Fruit fly (Drosophila melanogaster) whole organism, wandering third instar larva: ENCODE data around the gene cav.
A peak's percentile ranks its signal among the peaks of the same experiment; 100 is the strongest.

ENCODE experiments used
- Abd-B ChIP-seq: fragments of >200 bp; optimal IDR thresholded peaks from 2 replicates; lab custom pipeline; 2017; ENCODE audit warnings: missing biosample characterization, missing genetic modification characterization
- CG32264 ChIP-seq: fragments of 200-800 bp; sonication (Bioruptor generic); optimal IDR thresholded peaks from 2 replicates; lab custom pipeline; 2016; ENCODE audit warnings: missing biosample characterization, missing genetic modification characterization
- CG9705 ChIP-seq: fragments of 200-800 bp; sonication (Bioruptor generic); optimal IDR thresholded peaks from 2 replicates; lab custom pipeline; 2018; ENCODE audit warnings: missing biosample characterization, mild to moderate bottlenecking, missing genetic modification characterization
- CrebA ChIP-seq: fragments of 200-800 bp; sonication (Bioruptor generic); optimal IDR thresholded peaks from 2 replicates; lab custom pipeline; 2016; ENCODE audit warnings: missing biosample characterization, mild to moderate bottlenecking, missing genetic modification characterization, borderline replicate concordance
- Dfd ChIP-seq: fragments of >200 bp; optimal IDR thresholded peaks from 2 replicates; lab custom pipeline; 2017; ENCODE audit warnings: missing biosample characterization, missing genetic modification characterization
- Dif ChIP-seq: fragments of 200-275, 200-300 bp; sonication (Bioruptor generic); optimal IDR thresholded peaks from 2 replicates; lab custom pipeline; 2018; ENCODE audit warnings: missing biosample characterization, missing genetic modification characterization; ENCODE audit not compliant: partially characterized antibody
- GATAd ChIP-seq: sonication (Bioruptor generic); optimal IDR thresholded peaks from 2 replicates; lab custom pipeline; 2016; ENCODE audit warnings: missing biosample characterization, missing genetic modification characterization
- HLH106 ChIP-seq: fragments of 200-800 bp; optimal IDR thresholded peaks from 3 replicates; lab custom pipeline; 2019; ENCODE audit warnings: missing biosample characterization, mild to moderate bottlenecking, missing genetic modification characterization, moderate library complexity
- Hnf4 ChIP-seq: fragments of 200-800 bp; sonication (Bioruptor generic); optimal IDR thresholded peaks from 2 replicates; lab custom pipeline; 2016; ENCODE audit warnings: missing biosample characterization, mild to moderate bottlenecking, missing genetic modification characterization
- Hr78 ChIP-seq: fragments of >200 bp; optimal IDR thresholded peaks from 2 replicates; lab custom pipeline; 2017; ENCODE audit warnings: missing biosample characterization, missing genetic modification characterization
- Hr83 ChIP-seq: fragments of 200-300 bp; sonication (Bioruptor generic); optimal IDR thresholded peaks from 2 replicates; lab custom pipeline; 2016; ENCODE audit warnings: missing biosample characterization, mild to moderate bottlenecking, missing genetic modification characterization, moderate library complexity; ENCODE audit not compliant: poor library complexity, severe bottlenecking
- Mio ChIP-seq: sonication (Bioruptor generic); optimal IDR thresholded peaks from 2 replicates; lab custom pipeline; 2016; ENCODE audit warnings: missing biosample characterization, missing genetic modification characterization
- N ChIP-seq: fragments of >200 bp; optimal IDR thresholded peaks from 2 replicates; lab custom pipeline; 2018; ENCODE audit warnings: missing biosample characterization, missing external identifiers, missing genetic modification characterization
- OdsH ChIP-seq: fragments of 200-800 bp; sonication (Bioruptor generic); optimal IDR thresholded peaks from 2 replicates; lab custom pipeline; 2016; ENCODE audit warnings: missing biosample characterization, mild to moderate bottlenecking, missing genetic modification characterization
- Rel ChIP-seq, 2 experiments: fragments of 200-800 bp; sonication (Bioruptor generic) in 1 of 2; optimal IDR thresholded peaks; 2 replicates in 1 of 2; 3 replicates in 1 of 2; lab custom pipeline; 2016 to 2019; ENCODE audit warnings: mild to moderate bottlenecking in 2 of 2, missing biosample characterization in 2 of 2, missing genetic modification characterization in 2 of 2, moderate library complexity in 1 of 2
- Sp1 ChIP-seq: fragments of 200-800 bp; sonication (Bioruptor generic); optimal IDR thresholded peaks from 3 replicates; lab custom pipeline; 2019; ENCODE audit warnings: missing biosample characterization, mild to moderate bottlenecking, missing genetic modification characterization, moderate library complexity
- Vsx2 ChIP-seq: fragments of 200-300, 225-300 bp; sonication (Bioruptor generic); optimal IDR thresholded peaks from 2 replicates; lab custom pipeline; 2018; ENCODE audit warnings: missing biosample characterization, missing genetic modification characterization; ENCODE audit not compliant: partially characterized antibody
- dsf ChIP-seq: sonication (Bioruptor generic); optimal IDR thresholded peaks from 2 replicates; lab custom pipeline; 2016; ENCODE audit warnings: missing biosample characterization, missing genetic modification characterization, borderline replicate concordance
- fru ChIP-seq: fragments of 200-800 bp; sonication (Bioruptor generic); optimal IDR thresholded peaks from 3 replicates; lab custom pipeline; 2016; ENCODE audit warnings: missing biosample characterization, mild to moderate bottlenecking, missing genetic modification characterization
- h ChIP-seq: fragments of 200-800 bp; sonication (Bioruptor generic); optimal IDR thresholded peaks from 3 replicates; lab custom pipeline; 2016; ENCODE audit warnings: missing biosample characterization, mild to moderate bottlenecking, missing genetic modification characterization
- jim ChIP-seq: fragments of 175-275, 200-325 bp; sonication (Bioruptor generic); optimal IDR thresholded peaks from 2 replicates; lab custom pipeline; 2016; ENCODE audit warnings: missing biosample characterization, mild to moderate bottlenecking, missing genetic modification characterization
- lola ChIP-seq: fragments of >200 bp; optimal IDR thresholded peaks from 2 replicates; lab custom pipeline; 2017; ENCODE audit warnings: missing biosample characterization, missing genetic modification characterization
- pan ChIP-seq: fragments of >200 bp; optimal IDR thresholded peaks from 2 replicates; lab custom pipeline; 2017
- psq ChIP-seq: fragments of 200-800 bp; sonication (Bioruptor generic); optimal IDR thresholded peaks from 3 replicates; lab custom pipeline; 2017; ENCODE audit warnings: missing biosample characterization, mild to moderate bottlenecking, missing genetic modification characterization, moderate library complexity
- sage ChIP-seq: fragments of 200-800 bp; sonication (Bioruptor generic); optimal IDR thresholded peaks from 2 replicates; lab custom pipeline; 2016; ENCODE audit warnings: missing biosample characterization, mild to moderate bottlenecking, missing genetic modification characterization
- sv ChIP-seq: fragments of 200-800 bp; sonication (Bioruptor generic); optimal IDR thresholded peaks from 3 replicates; lab custom pipeline; 2016; ENCODE audit warnings: missing biosample characterization, missing genetic modification characterization
- tai ChIP-seq: sonication (Bioruptor generic); optimal IDR thresholded peaks from 2 replicates; lab custom pipeline; 2016; ENCODE audit warnings: missing biosample characterization, missing genetic modification characterization
- usp ChIP-seq: fragments of >200 bp; optimal IDR thresholded peaks from 2 replicates; lab custom pipeline; 2017; ENCODE audit warnings: missing biosample characterization, missing genetic modification characterization

cav gene

DNA sequence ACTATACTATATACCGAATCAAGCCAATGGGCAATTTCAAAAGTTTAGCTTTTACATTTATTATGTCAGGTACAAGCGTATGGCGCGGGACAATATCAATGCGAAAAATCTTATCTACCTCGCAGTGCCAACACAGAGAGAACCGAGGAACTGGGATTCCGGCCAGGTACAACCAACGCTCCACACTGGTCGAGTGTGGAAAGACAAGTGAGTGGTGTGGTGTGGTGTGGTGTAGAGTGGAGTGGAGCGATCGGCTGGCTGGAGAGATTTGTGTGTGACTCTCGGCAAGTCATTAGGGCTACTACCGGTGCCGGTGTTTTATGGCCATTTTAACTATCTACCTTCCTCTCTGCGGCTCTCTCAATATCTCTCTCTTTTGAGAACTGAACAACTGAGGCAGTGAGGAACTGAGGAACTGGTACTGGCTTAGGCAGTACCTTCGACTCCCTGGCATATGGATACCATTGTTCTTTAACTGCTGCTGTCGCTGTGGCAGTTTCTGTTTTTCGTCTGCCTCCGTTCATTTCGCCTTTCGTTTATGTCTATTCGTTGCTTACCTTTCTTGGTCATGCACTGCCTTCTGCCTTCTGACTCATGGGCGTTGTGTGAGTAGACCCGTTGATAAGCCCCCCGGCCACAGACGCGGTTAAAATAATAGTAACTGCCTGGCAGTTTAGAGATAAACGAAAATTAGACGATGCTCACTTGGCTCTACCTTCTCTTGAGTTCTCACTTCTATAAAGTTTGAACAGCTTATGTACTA, 38.6 kb downstream of the cav start (continued):
- TF ChIP-seq usp (no peak), HLH106 (peak; percentile 88), h (GFP tag; lab: Kevin White, UChicago) (peak; percentile 97), Mio (peak; percentile 81), sv (GFP tag; lab: Kevin White, UChicago) (peak; percentile 82), tai (GFP tag; lab: Kevin White, UChicago) (no peak), Vsx2 (GFP tag; lab: Kevin White, UChicago) (peak; percentile 52), Rel (GFP tag; optimal IDR thresholded peaks at IDR 0.05; lab: Kevin White, UChicago) (peak; percentile 83), Rel (tag; optimal IDR thresholded peaks at IDR 0.05; lab: Kevin White, UChicago) (peak; percentile 58), Sp1 (GFP tag; lab: Kevin White, UChicago) (peak; percentile 91), Dfd (GFP tag; lab: Kevin White, UChicago) (no peak), CrebA (GFP tag; lab: Kevin White, UChicago) (peak; percentile 85)

DNA sequence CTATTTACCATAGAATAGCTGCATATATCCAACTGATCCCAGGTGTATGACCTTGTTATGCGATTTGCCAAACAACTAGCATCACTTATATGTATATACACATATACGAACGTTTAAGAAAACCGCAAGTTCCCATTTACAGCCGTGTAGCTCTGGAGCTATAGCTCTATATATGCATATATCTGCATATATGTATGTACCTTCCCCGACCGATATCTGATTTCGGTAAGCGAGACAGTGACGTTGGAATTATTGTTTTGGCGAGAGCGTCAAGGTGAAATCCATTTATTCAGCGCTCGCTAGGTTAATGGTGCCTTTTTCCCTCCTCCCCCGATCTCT, 39.1 kb downstream of the cav start:
- no peak for TF ChIP-seq sage
- TF ChIP-seq CG32264 = no peak
- no peak for TF ChIP-seq N (GFP tag; lab: Kevin White, UChicago)
- TF ChIP-seq psq = peak; percentile 29
- TF ChIP-seq Sp1 (GFP tag; lab: Kevin White, UChicago) = no peak
- TF ChIP-seq fru (GFP tag; lab: Kevin White, UChicago) = peak; percentile 56
- TF ChIP-seq usp = no peak
- TF ChIP-seq Hr78 (GFP tag; lab: Kevin White, UChicago) = no peak
- TF ChIP-seq h (GFP tag; lab: Kevin White, UChicago) = peak; percentile 25
- no peak for TF ChIP-seq dsf (GFP tag; lab: Kevin White, UChicago)

DNA sequence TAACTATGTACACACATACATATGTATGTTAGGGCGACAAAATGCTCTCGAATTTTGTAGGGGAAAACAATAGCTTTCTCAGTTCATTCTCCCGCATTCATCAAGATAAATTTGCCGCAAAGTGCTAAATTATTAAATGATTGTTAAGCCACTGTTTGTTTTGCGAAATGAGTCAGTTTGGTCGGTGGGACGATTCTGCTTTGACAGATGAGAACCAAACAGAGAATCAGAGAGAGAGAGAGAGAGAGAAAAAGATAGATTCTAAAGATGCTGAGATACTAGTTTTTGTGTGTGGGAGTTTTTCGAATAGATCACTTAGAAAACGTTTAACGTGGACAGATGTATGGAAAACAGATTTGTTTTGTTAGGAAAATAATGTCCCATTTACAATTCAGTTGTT, 39.5 kb downstream of the cav start:
- peak; percentile 8 for TF ChIP-seq Dif (GFP tag; lab: Kevin White, UChicago)
- TF ChIP-seq pan (lab: Kevin White, UChicago) = no peak
- no peak for TF ChIP-seq Mio
- no peak for TF ChIP-seq Hr83 (GFP tag; lab: Kevin White, UChicago)
- no peak for TF ChIP-seq CG9705 (GFP tag; lab: Kevin White, UChicago)
- no peak for TF ChIP-seq h (GFP tag; lab: Kevin White, UChicago)

DNA sequence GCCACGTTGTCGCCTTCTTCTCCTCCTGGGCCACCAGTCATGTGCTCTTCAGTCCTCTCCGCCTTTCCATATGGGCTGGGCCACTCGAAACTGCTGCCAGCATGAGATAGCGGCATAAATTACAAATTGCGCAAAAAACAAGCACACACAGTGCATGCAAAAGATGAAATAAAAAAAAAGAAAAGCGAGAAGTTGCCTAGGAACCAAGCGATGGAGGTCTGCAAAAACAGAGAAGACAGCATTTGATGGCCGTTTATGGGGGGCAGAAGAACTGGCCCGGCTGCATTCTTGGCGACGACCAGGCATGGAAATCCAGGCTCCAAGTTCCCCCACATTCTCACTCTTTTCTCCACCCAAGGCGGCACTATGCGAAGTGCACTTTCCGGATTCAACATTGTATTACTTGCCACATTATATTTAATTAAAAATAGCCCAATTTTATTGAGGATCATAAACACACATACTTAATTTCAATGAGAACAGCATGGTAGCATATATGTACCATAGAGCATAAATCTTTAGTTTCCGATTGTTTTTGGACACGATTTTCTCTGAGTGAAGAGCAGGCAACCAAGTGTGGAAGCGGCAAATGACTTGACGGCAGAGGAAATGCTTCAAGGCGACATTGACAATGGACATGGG, 40.6 kb downstream of the cav start:
- TF ChIP-seq fru (GFP tag; lab: Kevin White, UChicago) = no peak
- no peak for TF ChIP-seq sv (GFP tag; lab: Kevin White, UChicago)
- TF ChIP-seq Rel (GFP tag; optimal IDR thresholded peaks at IDR 0.05; lab: Kevin White, UChicago) = no peak
- TF ChIP-seq Rel (tag; optimal IDR thresholded peaks at IDR 0.05; lab: Kevin White, UChicago) = no peak
- TF ChIP-seq OdsH (GFP tag; lab: Kevin White, UChicago) = no peak
- no peak for TF ChIP-seq Abd-B (GFP tag; lab: Kevin White, UChicago)
- TF ChIP-seq Dfd (GFP tag; lab: Kevin White, UChicago) = no peak
- no peak for TF ChIP-seq pan (lab: Kevin White, UChicago)
- TF ChIP-seq psq = no peak
- no peak for TF ChIP-seq GATAd (GFP tag; lab: Kevin White, UChicago)
- TF ChIP-seq CG9705 (GFP tag; lab: Kevin White, UChicago) = no peak
- no peak for TF ChIP-seq jim (GFP tag; lab: Kevin White, UChicago)

dm6 chr3R:24262923-24263322, 42.0 kb downstream of the cav start:
- no peak for TF ChIP-seq Hr78 (GFP tag; lab: Kevin White, UChicago)
- no peak for TF ChIP-seq usp
- no peak for TF ChIP-seq Rel (GFP tag; optimal IDR thresholded peaks at IDR 0.05; lab: Kevin White, UChicago)
- TF ChIP-seq Rel (tag; optimal IDR thresholded peaks at IDR 0.05; lab: Kevin White, UChicago) = peak; percentile 85
- peak; percentile 56 for TF ChIP-seq Hnf4 (GFP tag; lab: Kevin White, UChicago)
- peak; percentile 19 for TF ChIP-seq Hr83 (GFP tag; lab: Kevin White, UChicago)
- TF ChIP-seq Sp1 (GFP tag; lab: Kevin White, UChicago) = no peak
- TF ChIP-seq lola (GFP tag; lab: Kevin White, UChicago) = no peak
- no peak for TF ChIP-seq Vsx2 (GFP tag; lab: Kevin White, UChicago)
